Fruit fly (Drosophila melanogaster): ENCODE measurements around the gene CG33270.

The CG33270 gene

DNA sequence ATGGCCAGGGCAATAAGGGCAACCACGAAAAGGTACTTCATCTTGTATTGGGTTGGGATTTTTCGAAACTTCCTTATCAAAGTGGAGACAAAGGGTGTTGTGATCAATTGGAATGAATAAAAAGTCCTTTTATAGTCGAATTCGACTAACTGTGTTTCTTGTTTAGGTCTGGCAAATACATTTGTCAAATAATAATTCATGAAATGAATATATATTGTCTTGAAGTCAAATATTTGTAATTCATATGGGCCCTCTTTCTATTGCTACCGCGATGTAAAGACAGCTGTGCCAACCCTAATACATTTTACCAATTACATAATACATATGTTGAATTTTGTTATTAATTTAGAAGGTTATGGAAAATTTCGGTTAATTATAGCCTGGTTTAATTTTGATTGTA is 1.0 kb downstream of the CG33270 start, which contains the start of gene CG33271 (continued):
- no peak for TF ChIP-seq Jarid2 (GFP tag; optimal IDR thresholded peaks at IDR 0.05)
- TF ChIP-seq bowl (GFP tag; IDR thresholded peaks at IDR 0.05): no peak
- TF ChIP-seq Scr (GFP tag; IDR thresholded peaks at IDR 0.05; ENCODE audit: partially characterized antibody): no peak
- no peak for TF ChIP-seq Med (GFP tag)
- no peak for TF ChIP-seq vfl (GFP tag; optimal IDR thresholded peaks at IDR 0.05)
- TF ChIP-seq zfh2 (GFP tag; optimal IDR thresholded peaks at IDR 0.05): no peak
- TF ChIP-seq Abd-B (GFP tag; optimal IDR thresholded peaks at IDR 0.05): no peak
- TF ChIP-seq cg (GFP tag; optimal IDR thresholded peaks at IDR 0.05): no peak
- TF ChIP-seq Dfd (GFP tag; optimal IDR thresholded peaks at IDR 0.05): no peak
- peak; percentile 24 for TF ChIP-seq fd3F (GFP tag; optimal IDR thresholded peaks at IDR 0.05)
- TF ChIP-seq prd (optimal IDR thresholded peaks at IDR 0.05): no peak
- no peak for TF ChIP-seq prd (GFP tag; IDR thresholded peaks at IDR 0.05)
- no peak for TF ChIP-seq dmrt99B (tag; optimal IDR thresholded peaks at IDR 0.05)
- no peak for TF ChIP-seq YL-1 (GFP tag; optimal IDR thresholded peaks at IDR 0.05)
- no peak for TF ChIP-seq z (GFP tag; IDR thresholded peaks at IDR 0.05)
- TF ChIP-seq CG2120 (GFP tag; optimal IDR thresholded peaks at IDR 0.05): peak; percentile 13
- no peak for TF ChIP-seq CG42726 (GFP tag; IDR thresholded peaks at IDR 0.05; ENCODE audit: partially characterized antibody)
- TF ChIP-seq CG15696 (tag; optimal IDR thresholded peaks at IDR 0.05): no peak
- no peak for TF ChIP-seq CG10979 (tag; optimal IDR thresholded peaks at IDR 0.05)
- no peak for TF ChIP-seq CG30020 (tag; optimal IDR thresholded peaks at IDR 0.05)
- TF ChIP-seq crp (GFP tag; optimal IDR thresholded peaks at IDR 0.05): no peak
- TF ChIP-seq NC2α (GFP tag; optimal IDR thresholded peaks at IDR 0.05): no peak
- peak; percentile 50 for TF ChIP-seq lab (GFP tag; optimal IDR thresholded peaks at IDR 0.05)
- no peak for TF ChIP-seq CG6175 (GFP tag; IDR thresholded peaks at IDR 0.05)
- TF ChIP-seq CG31365 (tag; optimal IDR thresholded peaks at IDR 0.05): no peak
- TF ChIP-seq peb (GFP tag; IDR thresholded peaks at IDR 0.05): no peak
- no peak for TF ChIP-seq CG10543 (GFP tag; optimal IDR thresholded peaks at IDR 0.05)
- TF ChIP-seq ci (GFP tag; IDR thresholded peaks at IDR 0.05): no peak
- TF ChIP-seq CG15269 (tag; optimal IDR thresholded peaks at IDR 0.05): peak; percentile 7
- no peak for TF ChIP-seq sr (GFP tag; IDR thresholded peaks at IDR 0.05)
- TF ChIP-seq CG6791 (GFP tag; IDR thresholded peaks at IDR 0.05; ENCODE audit: partially characterized antibody): no peak
- no peak for TF ChIP-seq Gsc (GFP tag; IDR thresholded peaks at IDR 0.05)
- TF ChIP-seq caup (GFP tag; optimal IDR thresholded peaks at IDR 0.05; ENCODE audit: severe bottlenecking): peak; percentile 16
- no peak for TF ChIP-seq toy (GFP tag; IDR thresholded peaks at IDR 0.05)
- no peak for TF ChIP-seq CG4854 (GFP tag; optimal IDR thresholded peaks at IDR 0.05)
- TF ChIP-seq CG6765 (GFP tag; optimal IDR thresholded peaks at IDR 0.05): peak; percentile 31
- TF ChIP-seq sens (GFP tag): peak; percentile 12
- TF ChIP-seq CG7357 (GFP tag; IDR thresholded peaks at IDR 0.05): no peak
- no peak for TF ChIP-seq Deaf1 (tag; optimal IDR thresholded peaks at IDR 0.05)
- TF ChIP-seq klu (GFP tag; IDR thresholded peaks at IDR 0.05): no peak
- no peak for TF ChIP-seq zfh1 (GFP tag; IDR thresholded peaks at IDR 0.05)
- TF ChIP-seq CG12104 (GFP tag; optimal IDR thresholded peaks at IDR 0.05): no peak
- no peak for TF ChIP-seq tna (GFP tag; IDR thresholded peaks at IDR 0.05; ENCODE audit: partially characterized antibody)
- no peak for TF ChIP-seq slou (GFP tag; optimal IDR thresholded peaks at IDR 0.05)
- TF ChIP-seq CG14050 (GFP tag; IDR thresholded peaks at IDR 0.05): no peak
- TF ChIP-seq Sin3A (optimal IDR thresholded peaks at IDR 0.05): no peak
- TF ChIP-seq Atf6 (GFP tag; IDR thresholded peaks at IDR 0.05): no peak
- TF ChIP-seq CG13624 (GFP tag; optimal IDR thresholded peaks at IDR 0.05): no peak
- TF ChIP-seq CG13296 (GFP tag; optimal IDR thresholded peaks at IDR 0.05): peak; percentile 2
- TF ChIP-seq CTCF (GFP tag; optimal IDR thresholded peaks at IDR 0.05): no peak
- no peak for TF ChIP-seq Spps (tag; optimal IDR thresholded peaks at IDR 0.05)
- TF ChIP-seq ttk (GFP tag; IDR thresholded peaks at IDR 0.05): no peak
- TF ChIP-seq pb (GFP tag; optimal IDR thresholded peaks at IDR 0.05): no peak

Measured in whole organism, embryonic.